Fruit fly (Drosophila melanogaster) S2 (cell line): ENCODE results near the gene mRpL51.

Experiments
- CG8478 ChIP-seq: fragments of >200 bp; optimal IDR thresholded peaks from 2 replicates; lab custom pipeline; 2018
- CTCF ChIP-seq, 2 experiments: fragments of >200 bp; optimal IDR thresholded peaks; 2 replicates each; lab custom pipeline; 2018

dm6 chr2L:8471667-8472066 lies 45.5 kb downstream of the mRpL51 start:
- TF ChIP-seq CTCF (optimal IDR thresholded peaks at IDR 0.05; lab: Kevin White, UChicago) (no peak), CG8478 (lab: Kevin White, UChicago) (no peak)
